Worm (Caenorhabditis elegans) whole organism, L2 larva: ENCODE data around the gene suf-1.

Source experiments
- C34F6.9 ChIP-seq: fragments of 150-350 bp; optimal IDR thresholded peaks from 2 replicates; lab custom pipeline; 2014; ENCODE audit warnings: missing biosample characterization, missing genetic modification characterization
- F13H6.1 ChIP-seq: sonication (generic microtip); optimal IDR thresholded peaks from 2 replicates; lab custom pipeline; 2016; ENCODE audit warnings: missing genetic modification characterization, missing compliant biosample characterization
- R02D3.7 ChIP-seq: fragments of 150-350 bp; optimal IDR thresholded peaks from 2 replicates; lab custom pipeline; 2014; ENCODE audit warnings: missing biosample characterization, missing genetic modification characterization
- Y55F3AM.14 ChIP-seq: fragments of 200-800 bp; sonication (Bioruptor generic); optimal IDR thresholded peaks from 2 replicates; lab custom pipeline; 2018; ENCODE audit warnings: mild to moderate bottlenecking, missing genetic modification characterization, missing compliant biosample characterization
- alr-1 ChIP-seq: fragments of 150-350 bp; optimal IDR thresholded peaks from 2 replicates; lab custom pipeline; 2014; ENCODE audit warnings: missing biosample characterization, missing genetic modification characterization
- ama-1 ChIP-seq: fragments of 150-350 bp; optimal IDR thresholded peaks from 2 replicates; lab custom pipeline; 2018; ENCODE audit warnings: inconsistent platforms
- blmp-1 ChIP-seq: sonication (generic microtip); optimal IDR thresholded peaks from 2 replicates; lab custom pipeline; 2017; ENCODE audit warnings: missing genetic modification characterization, mild to moderate bottlenecking, missing compliant biosample characterization, antibody characterized with exemption, moderate library complexity; ENCODE audit not compliant: insufficient read depth
- ceh-16 ChIP-seq: fragments of 150-350 bp; optimal IDR thresholded peaks from 2 replicates; lab custom pipeline; 2014; ENCODE audit warnings: missing biosample characterization, missing genetic modification characterization
- ceh-82 ChIP-seq: fragments of 150-350 bp; optimal IDR thresholded peaks from 2 replicates; lab custom pipeline; 2014; ENCODE audit warnings: missing biosample characterization, missing genetic modification characterization
- crh-2 ChIP-seq: sonication (generic microtip); optimal IDR thresholded peaks from 2 replicates; lab custom pipeline; 2017; ENCODE audit warnings: missing biosample characterization, missing genetic modification characterization
- dmd-4 ChIP-seq: sonication (generic microtip); optimal IDR thresholded peaks from 2 replicates; lab custom pipeline; 2017; ENCODE audit warnings: missing biosample characterization, missing genetic modification characterization
- elt-1 ChIP-seq: fragments of 150-350 bp; optimal IDR thresholded peaks from 2 replicates; lab custom pipeline; 2014; ENCODE audit warnings: missing biosample characterization, missing genetic modification characterization
- elt-3 ChIP-seq: sonication (generic microtip); optimal IDR thresholded peaks from 2 replicates; lab custom pipeline; 2017; ENCODE audit warnings: missing biosample characterization, missing genetic modification characterization
- fos-1 ChIP-seq: fragments of 150-350 bp; optimal IDR thresholded peaks from 2 replicates; lab custom pipeline; 2014; ENCODE audit warnings: missing biosample characterization, missing genetic modification characterization
- lin-11 ChIP-seq: fragments of 150-350 bp; sonication (generic microtip); optimal IDR thresholded peaks from 2 replicates; lab custom pipeline; 2014; ENCODE audit warnings: missing biosample characterization, missing genetic modification characterization, inconsistent platforms, mixed read lengths
- lin-39 ChIP-seq: fragments of 150-350 bp; optimal IDR thresholded peaks from 2 replicates; lab custom pipeline; 2014; ENCODE audit warnings: missing biosample characterization, missing genetic modification reagents, missing genetic modification characterization
- lsy-2 ChIP-seq, 2 experiments: fragments of 150-350 bp in 1 of 2; sonication (generic microtip) in 1 of 2; optimal IDR thresholded peaks; 2 replicates each; lab custom pipeline; 2014 to 2017; ENCODE audit warnings: missing biosample characterization in 2 of 2, missing genetic modification characterization in 2 of 2
- mab-5 ChIP-seq: fragments of 150-350 bp; optimal IDR thresholded peaks from 2 replicates; lab custom pipeline; 2014; ENCODE audit warnings: missing biosample characterization, missing genetic modification characterization
- mbf-1 ChIP-seq: sonication (generic microtip); optimal IDR thresholded peaks from 2 replicates; lab custom pipeline; 2017; ENCODE audit warnings: missing biosample characterization, missing genetic modification characterization
- mdl-1 ChIP-seq, 2 experiments: fragments of 150-350 bp in 1 of 2; sonication (generic microtip) in 1 of 2; optimal IDR thresholded peaks; 2 replicates each; lab custom pipeline; 2017; ENCODE audit warnings: missing biosample characterization in 2 of 2, missing genetic modification characterization in 2 of 2
- nhr-10 ChIP-seq: sonication (generic microtip); optimal IDR thresholded peaks from 2 replicates; lab custom pipeline; 2017; ENCODE audit warnings: missing biosample characterization, missing genetic modification characterization
- nhr-11 ChIP-seq: fragments of 150-350 bp; optimal IDR thresholded peaks from 2 replicates; lab custom pipeline; 2014; ENCODE audit warnings: missing biosample characterization, missing genetic modification characterization
- nhr-12 ChIP-seq: fragments of 150-350 bp; optimal IDR thresholded peaks from 2 replicates; lab custom pipeline; 2014; ENCODE audit warnings: missing biosample characterization, missing genetic modification characterization
- nhr-129 ChIP-seq: fragments of 150-350 bp; optimal IDR thresholded peaks from 2 replicates; lab custom pipeline; 2014; ENCODE audit warnings: missing biosample characterization, missing genetic modification characterization
- nhr-21 ChIP-seq: fragments of 150-350 bp; optimal IDR thresholded peaks from 2 replicates; lab custom pipeline; 2014; ENCODE audit warnings: missing biosample characterization, missing genetic modification characterization
- nhr-23 ChIP-seq: fragments of 150-350 bp; optimal IDR thresholded peaks from 2 replicates; lab custom pipeline; 2014; ENCODE audit warnings: missing biosample characterization, missing genetic modification reagents, missing genetic modification characterization
- nhr-237 ChIP-seq: fragments of 150-350 bp; optimal IDR thresholded peaks from 2 replicates; lab custom pipeline; 2014; ENCODE audit warnings: missing biosample characterization, missing genetic modification characterization
- nhr-25 ChIP-seq: fragments of 150-350 bp; sonication (generic microtip); optimal IDR thresholded peaks from 3 replicates; lab custom pipeline; 2014; ENCODE audit warnings: missing biosample characterization, missing genetic modification characterization
- peb-1 ChIP-seq: fragments of 150-350 bp; optimal IDR thresholded peaks from 2 replicates; lab custom pipeline; 2014; ENCODE audit warnings: missing biosample characterization, missing genetic modification characterization
- sma-3 ChIP-seq: sonication (generic microtip); optimal IDR thresholded peaks from 2 replicates; lab custom pipeline; 2016; ENCODE audit warnings: missing genetic modification reagents, missing genetic modification characterization, missing compliant biosample characterization
- unc-39 ChIP-seq: fragments of 150-350 bp; optimal IDR thresholded peaks from 2 replicates; lab custom pipeline; 2014; ENCODE audit warnings: missing biosample characterization, missing genetic modification characterization
- unc-55 ChIP-seq: fragments of 150-350 bp; sonication (generic microtip); optimal IDR thresholded peaks from 3 replicates; lab custom pipeline; 2014; ENCODE audit warnings: missing biosample characterization, missing genetic modification reagents, missing genetic modification characterization
- zag-1 ChIP-seq: fragments of 150-350 bp; optimal IDR thresholded peaks from 2 replicates; lab custom pipeline; 2014; ENCODE audit warnings: missing biosample characterization, missing genetic modification characterization
- ztf-1 ChIP-seq: fragments of 200-800 bp; sonication (Bioruptor generic); conservative IDR thresholded peaks from 2 replicates; pipeline ENCODE4 v1.3.6; 2022; ENCODE audit warnings: missing genetic modification characterization, missing compliant biosample characterization
- ztf-4 ChIP-seq: fragments of 150-350 bp; optimal IDR thresholded peaks from 2 replicates; lab custom pipeline; 2014; ENCODE audit warnings: missing biosample characterization, missing genetic modification characterization

The suf-1 gene

ce11 chrII:8631766-8632165 lies 28.1 kb downstream of the suf-1 start:
- TF ChIP-seq unc-55 (GFP tag; lab: Kevin White, UChicago) (no peak), alr-1 (tag; lab: Kevin White, UChicago) (no peak), mbf-1 (tag; lab: Kevin White, UChicago) (no peak), mab-5 (tag; lab: Kevin White, UChicago) (no peak), blmp-1 (no peak), nhr-21 (tag; lab: Kevin White, UChicago) (no peak), elt-1 (no peak), lin-39 (no peak), elt-3 (no peak), fos-1 (tag; lab: Kevin White, UChicago) (no peak), nhr-11 (tag; lab: Kevin White, UChicago) (no peak), ceh-16 (tag; lab: Kevin White, UChicago) (no peak), sma-3 (GFP tag; lab: Kevin White, UChicago) (no peak), peb-1 (tag; lab: Kevin White, UChicago) (no peak), lsy-2 (tag; optimal IDR thresholded peaks at IDR 0.05; lab: Kevin White, UChicago) (no peak), ztf-1 (GFP tag; lab: Robert Waterston, UW) (no peak), zag-1 (tag; lab: Kevin White, UChicago) (no peak)
- TF ChIP-seq, all 48 proteins: peak for 0

ce11 chrII:8634386-8634785 lies 30.7 kb downstream of the suf-1 start, which contains the start of gene cutl-12:
Gene cutl-12, minus strand, starts transcription at chrII:8634486.
- TF ChIP-seq ztf-1 (GFP tag; lab: Robert Waterston, UW), result no peak
- no peak for TF ChIP-seq zag-1 (tag; lab: Kevin White, UChicago)
- TF ChIP-seq lin-11 (tag; lab: Kevin White, UChicago), result no peak
- no peak for TF ChIP-seq ama-1
- TF ChIP-seq nhr-23 (tag; lab: Kevin White, UChicago), result no peak
- TF ChIP-seq fos-1 (tag; lab: Kevin White, UChicago), result no peak
- no peak for TF ChIP-seq ztf-4 (tag; lab: Kevin White, UChicago)
- no peak for TF ChIP-seq Y55F3AM.14
- TF ChIP-seq nhr-11 (tag; lab: Kevin White, UChicago), result no peak
- TF ChIP-seq dmd-4 (tag; lab: Kevin White, UChicago), result no peak
- TF ChIP-seq lsy-2 (tag; optimal IDR thresholded peaks at IDR 0.05; lab: Kevin White, UChicago), result no peak
- no peak for TF ChIP-seq nhr-129
- TF ChIP-seq nhr-25 (tag; lab: Kevin White, UChicago), result no peak
- TF ChIP-seq unc-55 (GFP tag; lab: Kevin White, UChicago), result no peak
- TF ChIP-seq ceh-82 (tag; lab: Kevin White, UChicago), result no peak
- no peak for TF ChIP-seq blmp-1
- no peak for TF ChIP-seq mab-5 (tag; lab: Kevin White, UChicago)
- no peak for TF ChIP-seq mbf-1 (tag; lab: Kevin White, UChicago)
- TF ChIP-seq, all 48 proteins: peak for 0

ce11 chrII:8637615-8638014 lies 34.0 kb downstream of the suf-1 start, which contains the start of gene vab-9:
Gene vab-9, minus strand, starts transcription at chrII:8637715.
- no peak for TF ChIP-seq lsy-2 (tag; optimal IDR thresholded peaks at IDR 0.05; lab: Kevin White, UChicago)
- no peak for TF ChIP-seq ztf-4 (tag; lab: Kevin White, UChicago)
- TF ChIP-seq nhr-237 (tag; lab: Kevin White, UChicago), result no peak
- no peak for TF ChIP-seq unc-39 (tag; lab: Kevin White, UChicago)
- no peak for TF ChIP-seq nhr-12

- TF ChIP-seq R02D3.7 (tag; lab: Kevin White, UChicago) (no peak), lin-11 (tag; lab: Kevin White, UChicago) (no peak), ztf-4 (tag; lab: Kevin White, UChicago) (no peak), nhr-12 (no peak), F13H6.1 (tag; lab: Kevin White, UChicago) (no peak), fos-1 (tag; lab: Kevin White, UChicago) (no peak), sma-3 (GFP tag; lab: Kevin White, UChicago) (no peak), ceh-16 (tag; lab: Kevin White, UChicago) (no peak), mdl-1 (tag; optimal IDR thresholded peaks at IDR 0.05; lab: Kevin White, UChicago) (no peak), lin-39 (no peak)
Observed at ce11 chrII:8639553-8639952, 35.9 kb downstream of the suf-1 start.

- TF ChIP-seq dmd-4 (tag; lab: Kevin White, UChicago), result no peak
- no peak for TF ChIP-seq nhr-11 (tag; lab: Kevin White, UChicago)
- TF ChIP-seq lin-39, result no peak
- TF ChIP-seq mdl-1 (tag; optimal IDR thresholded peaks at IDR 0.05; lab: Kevin White, UChicago), result no peak
- no peak for TF ChIP-seq sma-3 (GFP tag; lab: Kevin White, UChicago)
- TF ChIP-seq alr-1 (tag; lab: Kevin White, UChicago), result no peak
- TF ChIP-seq nhr-10 (tag; lab: Kevin White, UChicago), result no peak
- no peak for TF ChIP-seq elt-1
- TF ChIP-seq crh-2 (tag; lab: Kevin White, UChicago), result peak; percentile 24
- TF ChIP-seq C34F6.9 (tag; lab: Kevin White, UChicago), result peak; percentile 5
- no peak for TF ChIP-seq unc-55 (GFP tag; lab: Kevin White, UChicago)
- TF ChIP-seq ceh-82 (tag; lab: Kevin White, UChicago), result no peak
- no peak for TF ChIP-seq ceh-16 (tag; lab: Kevin White, UChicago)
- TF ChIP-seq ama-1, result no peak
- peak; percentile 84 for TF ChIP-seq fos-1 (tag; lab: Kevin White, UChicago)
Observed at ce11 chrII:8640503-8640902, 36.9 kb downstream of the suf-1 start.
